Fruit fly (Drosophila melanogaster) whole organism, embryonic: ENCODE results near the gene CG33679.
A peak's percentile ranks its signal among the peaks of the same experiment; 100 is the strongest.

Experiments
- Bgb ChIP-seq: fragments of 200-800 bp; sonication (Bioruptor generic); IDR thresholded peaks from 2 replicates; pipeline ENCODE4 v1.3.6; 2022; ENCODE audit warnings: missing biosample characterization, missing genetic modification characterization; ENCODE audit not compliant: partially characterized antibody
- CG1024 ChIP-seq: fragments of 200-800 bp; sonication (Bioruptor generic); IDR thresholded peaks from 2 replicates; pipeline ENCODE4 v1.3.6; 2022; ENCODE audit warnings: missing biosample characterization, missing genetic modification characterization
- CG11085 ChIP-seq: fragments of 200-800 bp; sonication (Bioruptor generic); IDR thresholded peaks from 2 replicates; pipeline ENCODE4 v1.3.6; 2022; ENCODE audit warnings: missing biosample characterization, missing genetic modification characterization
- CG16863 ChIP-seq: fragments of 200-800 bp; sonication (Bioruptor generic); optimal IDR thresholded peaks from 3 replicates; lab custom pipeline; 2016; ENCODE audit warnings: missing biosample characterization, missing genetic modification characterization
- CG17361 ChIP-seq: fragments of 200-800 bp; sonication (Bioruptor generic); IDR thresholded peaks from 3 replicates; pipeline ENCODE4 v1.3.6; 2022; ENCODE audit warnings: missing biosample characterization, missing genetic modification characterization
- CG17568 ChIP-seq: fragments of 200-800 bp; sonication (Bioruptor generic); optimal IDR thresholded peaks from 2 replicates; lab custom pipeline; 2018; ENCODE audit warnings: missing biosample characterization, mild to moderate bottlenecking, missing genetic modification characterization, moderate library complexity
- CG2712 ChIP-seq: fragments of 200-800 bp; optimal IDR thresholded peaks from 3 replicates; lab custom pipeline; 2019; ENCODE audit warnings: missing biosample characterization, mild to moderate bottlenecking, missing genetic modification characterization, moderate library complexity
- CG32772 ChIP-seq: fragments of 200-800 bp; sonication (Bioruptor generic); IDR thresholded peaks from 2 replicates; pipeline ENCODE4 v1.3.6; 2022; ENCODE audit warnings: missing biosample characterization, missing genetic modification characterization
- CG34376 ChIP-seq: fragments of 200-800 bp; sonication (Bioruptor generic); optimal IDR thresholded peaks from 2 replicates; lab custom pipeline; 2018; ENCODE audit warnings: missing biosample characterization, mild to moderate bottlenecking, missing genetic modification characterization
- CG42726 ChIP-seq: fragments of 200-800 bp; sonication (Bioruptor generic); IDR thresholded peaks from 2 replicates; pipeline ENCODE4 v1.3.6; 2022; ENCODE audit warnings: missing biosample characterization, missing genetic modification characterization; ENCODE audit not compliant: partially characterized antibody
- CG6791 ChIP-seq: fragments of 200-800 bp; sonication (Bioruptor generic); IDR thresholded peaks from 3 replicates; pipeline ENCODE4 v1.3.6; 2022; ENCODE audit warnings: missing biosample characterization, missing genetic modification characterization; ENCODE audit not compliant: partially characterized antibody
- CG7963 ChIP-seq: fragments of 200-800 bp; sonication (Bioruptor generic); IDR thresholded peaks from 3 replicates; pipeline ENCODE4 v1.3.6; 2022; ENCODE audit warnings: missing biosample characterization, missing genetic modification characterization; ENCODE audit not compliant: partially characterized antibody
- CG8089 ChIP-seq: fragments of 200-800 bp; sonication (Bioruptor generic); optimal IDR thresholded peaks from 3 replicates; lab custom pipeline; 2016; ENCODE audit warnings: missing biosample characterization, missing genetic modification characterization
- CoRest ChIP-seq: fragments of 200-800 bp; sonication (Bioruptor generic); optimal IDR thresholded peaks from 3 replicates; lab custom pipeline; 2018; ENCODE audit warnings: missing biosample characterization, mild to moderate bottlenecking, missing genetic modification characterization, moderate library complexity
- D ChIP-seq, 2 experiments: fragments of 200-800 bp in 1 of 2; fragments of >200 bp in 1 of 2; sonication (Bioruptor generic) in 1 of 2; optimal IDR thresholded peaks; 2 replicates in 1 of 2; 3 replicates in 1 of 2; lab custom pipeline; 2017; ENCODE audit warnings: mild to moderate bottlenecking in 1 of 2, missing biosample characterization in 1 of 2, missing genetic modification characterization in 1 of 2, missing genetic modification reagents in 1 of 2
- Dll ChIP-seq: fragments of 200-800 bp; sonication (Bioruptor generic); IDR thresholded peaks from 4 replicates; pipeline ENCODE4 v1.3.6; 2022; ENCODE audit warnings: missing biosample characterization, missing genetic modification characterization; ENCODE audit not compliant: partially characterized antibody
- E2f2 ChIP-seq: fragments of 200-800 bp; sonication (Bioruptor generic); IDR thresholded peaks from 2 replicates; pipeline ENCODE4 v1.3.6; 2022; ENCODE audit warnings: missing biosample characterization, missing genetic modification characterization
- HHEX ChIP-seq: fragments of 200-800 bp; sonication (Bioruptor generic); optimal IDR thresholded peaks from 3 replicates; lab custom pipeline; 2017; ENCODE audit warnings: missing biosample characterization, mild to moderate bottlenecking, missing genetic modification characterization, missing genetic modification reagents
- HmgZ ChIP-seq: fragments of 200-800 bp; sonication (Bioruptor generic); optimal IDR thresholded peaks from 2 replicates; lab custom pipeline; 2018; ENCODE audit warnings: missing biosample characterization, mild to moderate bottlenecking, missing genetic modification characterization
- Kr ChIP-seq: fragments of 200-800 bp; sonication (Bioruptor generic); optimal IDR thresholded peaks from 2 replicates; lab custom pipeline; 2017; ENCODE audit warnings: missing biosample characterization, mild to moderate bottlenecking, missing genetic modification characterization
- MESR4 ChIP-seq: fragments of 200-800 bp; sonication (Bioruptor generic); optimal IDR thresholded peaks from 2 replicates; lab custom pipeline; 2018; ENCODE audit warnings: missing biosample characterization, mild to moderate bottlenecking, missing genetic modification characterization, moderate library complexity
- Med ChIP-seq: fragments of 200-800 bp; sonication (Bioruptor generic); peaks from one replicate; lab custom pipeline; 2016; ENCODE audit warnings: missing biosample characterization, missing genetic modification characterization, mild to moderate bottlenecking, inconsistent platforms, moderate library complexity
- Meics ChIP-seq: fragments of 200-800 bp; sonication (Bioruptor generic); optimal IDR thresholded peaks from 2 replicates; lab custom pipeline; 2017; ENCODE audit warnings: missing biosample characterization, mild to moderate bottlenecking, missing genetic modification characterization
- Myb ChIP-seq: fragments of 200-800 bp; sonication (Bioruptor generic); optimal IDR thresholded peaks from 2 replicates; lab custom pipeline; 2016; ENCODE audit warnings: missing biosample characterization, missing genetic modification characterization
- Opbp ChIP-seq: fragments of 200-800 bp; sonication (Bioruptor generic); IDR thresholded peaks from 3 replicates; pipeline ENCODE4 v1.3.6; 2022; ENCODE audit warnings: missing biosample characterization, missing genetic modification characterization; ENCODE audit not compliant: partially characterized antibody
- Side ChIP-seq: fragments of 200-800 bp; sonication (Bioruptor generic); optimal IDR thresholded peaks from 2 replicates; lab custom pipeline; 2016; ENCODE audit warnings: missing biosample characterization, missing genetic modification characterization
- Sry-δ ChIP-seq: fragments of 200-800 bp; sonication (Bioruptor generic); optimal IDR thresholded peaks from 2 replicates; lab custom pipeline; 2016; ENCODE audit warnings: missing biosample characterization, missing genetic modification characterization
- Trl ChIP-seq, 3 experiments: fragments of >200 bp in 2 of 3; fragments of 200-800 bp in 1 of 3; sonication (Bioruptor generic) in 1 of 3; optimal IDR thresholded peaks; 2 replicates in 1 of 3; 3 replicates in 2 of 3; lab custom pipeline; 2016 to 2017; ENCODE audit warnings: missing biosample characterization in 1 of 3, missing genetic modification characterization in 1 of 3
- bbx ChIP-seq: fragments of 200-800 bp; sonication (Bioruptor generic); IDR thresholded peaks from 2 replicates; pipeline ENCODE4 v1.3.6; 2022; ENCODE audit warnings: missing biosample characterization, missing genetic modification characterization; ENCODE audit not compliant: partially characterized antibody
- crp ChIP-seq, 2 experiments: fragments of 200-800 bp; sonication (Bioruptor generic); optimal IDR thresholded peaks; 2 replicates in 1 of 2; 3 replicates in 1 of 2; lab custom pipeline; 2017; ENCODE audit warnings: missing biosample characterization in 2 of 2, missing genetic modification characterization in 2 of 2, mild to moderate bottlenecking in 1 of 2, moderate library complexity in 1 of 2
- gcm2 ChIP-seq: fragments of 200-800 bp; sonication (Bioruptor generic); optimal IDR thresholded peaks from 2 replicates; lab custom pipeline; 2016; ENCODE audit warnings: missing biosample characterization, missing genetic modification characterization
- gt ChIP-seq: fragments of 200-800 bp; sonication (Bioruptor generic); IDR thresholded peaks from 2 replicates; pipeline ENCODE4 v1.3.6; 2022; ENCODE audit warnings: missing biosample characterization, missing genetic modification characterization
- hb ChIP-seq: fragments of 200-800 bp; sonication (Bioruptor generic); IDR thresholded peaks from 3 replicates; pipeline ENCODE4 v1.3.6; 2022; ENCODE audit warnings: missing biosample characterization, missing genetic modification characterization; ENCODE audit not compliant: partially characterized antibody
- hbn ChIP-seq: fragments of 200-800 bp; sonication (Bioruptor generic); IDR thresholded peaks from 2 replicates; pipeline ENCODE4 v1.3.6; 2022; ENCODE audit warnings: missing biosample characterization, missing genetic modification characterization; ENCODE audit not compliant: partially characterized antibody
- insv ChIP-seq, 2 experiments: fragments of 200-800 bp; sonication (Bioruptor generic); optimal IDR thresholded peaks; 3 replicates each; lab custom pipeline; 2016 to 2018; ENCODE audit warnings: missing biosample characterization in 2 of 2, missing genetic modification characterization in 2 of 2
- jing ChIP-seq: fragments of 200-800 bp; sonication (Bioruptor generic); optimal IDR thresholded peaks from 2 replicates; lab custom pipeline; 2018; ENCODE audit warnings: missing biosample characterization, mild to moderate bottlenecking, missing genetic modification characterization
- kni ChIP-seq: fragments of 200-800 bp; sonication (Bioruptor generic); optimal IDR thresholded peaks from 3 replicates; lab custom pipeline; 2017; ENCODE audit warnings: mild to moderate bottlenecking, missing biosample characterization, missing genetic modification reagents, missing genetic modification characterization
- otp ChIP-seq: fragments of 200-800 bp; sonication (Bioruptor generic); IDR thresholded peaks from 3 replicates; pipeline ENCODE4, ENCODE4 v1.3.6; 2022; ENCODE audit warnings: missing biosample characterization, missing genetic modification characterization
- pita ChIP-seq: fragments of 200-800 bp; sonication (Bioruptor generic); optimal IDR thresholded peaks from 2 replicates; lab custom pipeline; 2017; ENCODE audit warnings: missing biosample characterization, mild to moderate bottlenecking, missing genetic modification characterization
- slbo ChIP-seq: fragments of 200-800 bp; sonication (Bioruptor generic); IDR thresholded peaks from 2 replicates; pipeline ENCODE4 v1.3.6; 2022; ENCODE audit warnings: missing biosample characterization, missing genetic modification characterization
- so ChIP-seq: fragments of 200-800 bp; sonication (Bioruptor generic); IDR thresholded peaks from 3 replicates; pipeline ENCODE4 v1.3.6; 2022; ENCODE audit warnings: missing biosample characterization, missing genetic modification characterization
- sug ChIP-seq: fragments of 200-800 bp; optimal IDR thresholded peaks from 2 replicates; lab custom pipeline; 2019; ENCODE audit warnings: missing biosample characterization, mild to moderate bottlenecking, missing genetic modification characterization, moderate library complexity
- tgo ChIP-seq: fragments of 200-800 bp; sonication (Bioruptor generic); IDR thresholded peaks from 3 replicates; pipeline ENCODE4 v1.3.6; 2022; ENCODE audit warnings: missing biosample characterization, missing genetic modification characterization
- unc-4 ChIP-seq: fragments of 200-800 bp; sonication (Bioruptor generic); IDR thresholded peaks from 2 replicates; pipeline ENCODE4 v1.3.6; 2022; ENCODE audit warnings: missing biosample characterization, missing genetic modification characterization; ENCODE audit not compliant: partially characterized antibody
- usp ChIP-seq: fragments of >200 bp; optimal IDR thresholded peaks from 2 replicates; lab custom pipeline; 2017; ENCODE audit warnings: missing biosample characterization, missing genetic modification characterization
- vnd ChIP-seq: fragments of 200-800 bp; sonication (Bioruptor generic); IDR thresholded peaks from 3 replicates; pipeline ENCODE4 v1.3.6; 2022; ENCODE audit warnings: missing biosample characterization, missing genetic modification characterization; ENCODE audit not compliant: partially characterized antibody

Gene CG33679

dm6 chr2L:15057225-15058117 lies 632 bp upstream of the CG33679 start, which contains the start of gene ck (continued):
- peak; percentile 96 for TF ChIP-seq E2f2 (GFP tag; lab: Robert Waterston, UW)
- no peak for TF ChIP-seq CG17568 (GFP tag; lab: Kevin White, UChicago)
- no peak for TF ChIP-seq CG16863 (GFP tag; lab: Kevin White, UChicago)
- no peak for TF ChIP-seq CG1024 (GFP tag; lab: Robert Waterston, UW)
- TF ChIP-seq Med (GFP tag; lab: Kevin White, UChicago) = peak; percentile 66
- peak; percentile 85 for TF ChIP-seq CG6791 (GFP tag; lab: Robert Waterston, UW)
- peak; percentile 15 for TF ChIP-seq CoRest (tag; lab: Kevin White, UChicago)
- no peak for TF ChIP-seq crp (GFP tag; optimal IDR thresholded peaks at IDR 0.05; lab: Kevin White, UChicago)
- no peak for TF ChIP-seq usp (GFP tag; lab: Kevin White, UChicago)
- peak; percentile 77 for TF ChIP-seq Myb (GFP tag; lab: Kevin White, UChicago)
- peak; percentile 78 for TF ChIP-seq hb
- no peak for TF ChIP-seq so (GFP tag; lab: Robert Waterston, UW)
- TF ChIP-seq unc-4 = peak; percentile 54
- peak; percentile 54; the same call in 2 of the 3 replicates for TF ChIP-seq vnd
- TF ChIP-seq otp (GFP tag; lab: Robert Waterston, UW) = no peak
- TF ChIP-seq slbo (GFP tag; lab: Robert Waterston, UW) = no peak
- no peak for TF ChIP-seq gcm2 (GFP tag; lab: Kevin White, UChicago)
- no peak for TF ChIP-seq gt (GFP tag; lab: Robert Waterston, UW)
- TF ChIP-seq insv (GFP tag; optimal IDR thresholded peaks at IDR 0.05; lab: Kevin White, UChicago) = peak; percentile 29 to 91
- TF ChIP-seq HmgZ = peak; percentile 54
- TF ChIP-seq HHEX (GFP tag; lab: Kevin White, UChicago) = no peak
- TF ChIP-seq Meics (GFP tag; lab: Kevin White, UChicago) = no peak
- no peak for TF ChIP-seq CG11085
- TF ChIP-seq CG32772 = no peak
- TF ChIP-seq sug (tag; lab: Kevin White, UChicago) = peak; percentile 46
- peak; percentile 88 for TF ChIP-seq bbx
- peak; percentile 18 for TF ChIP-seq CG2712 (tag; lab: Kevin White, UChicago)
- TF ChIP-seq Trl (optimal IDR thresholded peaks at IDR 0.05; lab: Kevin White, UChicago) = peak in 1 of 2 experiments; percentile 41
- no peak for TF ChIP-seq Trl (GFP tag; optimal IDR thresholded peaks at IDR 0.05; lab: Kevin White, UChicago)
- TF ChIP-seq pita = no peak
- 0 out of 2 replicates have a peak, but pooled peaks have one; percentile 51 for TF ChIP-seq CG42726
- TF ChIP-seq tgo = no peak
- TF ChIP-seq CG34376 (GFP tag; lab: Kevin White, UChicago) = peak; percentile 2
- peak; percentile 68; the same call in 2 of the 3 replicates for TF ChIP-seq Opbp (GFP tag; lab: Robert Waterston, UW)
- peak; percentile 43 for TF ChIP-seq D (optimal IDR thresholded peaks at IDR 0.05; lab: Kevin White, UChicago)
- no peak for TF ChIP-seq D (GFP tag; optimal IDR thresholded peaks at IDR 0.05; lab: Kevin White, UChicago)
- no peak for TF ChIP-seq CG8089 (GFP tag; lab: Kevin White, UChicago)
- no peak for TF ChIP-seq Kr (GFP tag; lab: Kevin White, UChicago)
- TF ChIP-seq Dll (GFP tag; lab: Robert Waterston, UW) = peak; percentile 73; the same call in 2 of the 4 replicates
- TF ChIP-seq MESR4 (GFP tag; lab: Kevin White, UChicago) = peak; percentile 49
- peak; percentile 69 for TF ChIP-seq kni (GFP tag; lab: Kevin White, UChicago)
- TF ChIP-seq jing (GFP tag; lab: Kevin White, UChicago) = no peak
- TF ChIP-seq Side (GFP tag; lab: Kevin White, UChicago) = no peak
- no peak for TF ChIP-seq CG17361
- TF ChIP-seq hbn (GFP tag; lab: Robert Waterston, UW) = peak; percentile 66
- peak; percentile 78 for TF ChIP-seq CG7963 (GFP tag; lab: Robert Waterston, UW)
- TF ChIP-seq Bgb (GFP tag; lab: Robert Waterston, UW) = peak; percentile 80
- peak; percentile 68 for TF ChIP-seq Sry-δ (GFP tag; lab: Kevin White, UChicago)
